Fruit fly (Drosophila melanogaster) whole organism, adult: ENCODE measurements around the gene AttD.

ENCODE experiments used
- CG11617 ChIP-seq: fragments of 200-800 bp; sonication (Bioruptor generic); optimal IDR thresholded peaks from 2 replicates; lab custom pipeline; 2017; ENCODE audit warnings: mild to moderate bottlenecking, missing biosample characterization, missing genetic modification reagents, missing genetic modification characterization
- CG12768 ChIP-seq: fragments of 200-800 bp; sonication (Bioruptor generic); optimal IDR thresholded peaks from 2 replicates; lab custom pipeline; 2017; ENCODE audit warnings: missing biosample characterization, missing genetic modification characterization, mild to moderate bottlenecking, moderate library complexity, missing genetic modification reagents
- CG14711 ChIP-seq: fragments of 200-800 bp; sonication (Bioruptor generic); optimal IDR thresholded peaks from 2 replicates; lab custom pipeline; 2018; ENCODE audit warnings: missing biosample characterization, mild to moderate bottlenecking, missing genetic modification characterization, moderate library complexity
- CG1620 ChIP-seq: fragments of 200-800 bp; sonication (Bioruptor generic); optimal IDR thresholded peaks from 2 replicates; lab custom pipeline; 2016; ENCODE audit warnings: missing biosample characterization, missing genetic modification characterization
- CG33017 ChIP-seq: fragments of 200-800 bp; sonication (Bioruptor generic); optimal IDR thresholded peaks from 2 replicates; lab custom pipeline; 2018; ENCODE audit warnings: missing biosample characterization, mild to moderate bottlenecking, missing genetic modification characterization, moderate library complexity
- CG5204 ChIP-seq: fragments of 200-800 bp; sonication (Bioruptor generic); optimal IDR thresholded peaks from 2 replicates; lab custom pipeline; 2016; ENCODE audit warnings: missing biosample characterization, missing genetic modification characterization
- CG7045 ChIP-seq: fragments of 200-800 bp; sonication (Bioruptor generic); optimal IDR thresholded peaks from 2 replicates; lab custom pipeline; 2017; ENCODE audit warnings: missing biosample characterization, mild to moderate bottlenecking, missing genetic modification characterization
- CG7101 ChIP-seq: fragments of 200-800 bp; sonication (Bioruptor generic); optimal IDR thresholded peaks from 2 replicates; lab custom pipeline; 2018; ENCODE audit warnings: missing biosample characterization, mild to moderate bottlenecking, missing genetic modification characterization, moderate library complexity
- Clk ChIP-seq: fragments of 200-800 bp; sonication (Bioruptor generic); optimal IDR thresholded peaks from 2 replicates; lab custom pipeline; 2017; ENCODE audit warnings: missing biosample characterization, missing genetic modification characterization
- Crg-1 ChIP-seq: fragments of 200-800 bp; sonication (Bioruptor generic); optimal IDR thresholded peaks from 2 replicates; lab custom pipeline; 2016; ENCODE audit warnings: missing biosample characterization, missing genetic modification characterization
- Hr96 ChIP-seq: fragments of 200-800 bp; sonication (Bioruptor generic); optimal IDR thresholded peaks from 2 replicates; lab custom pipeline; 2016; ENCODE audit warnings: missing biosample characterization, missing genetic modification characterization
- Mnt ChIP-seq: fragments of 200-800 bp; sonication (Bioruptor generic); optimal IDR thresholded peaks from 2 replicates; lab custom pipeline; 2016; ENCODE audit warnings: missing biosample characterization, mild to moderate bottlenecking, missing genetic modification characterization
- bab1 ChIP-seq: fragments of 200-800 bp; sonication (Bioruptor generic); optimal IDR thresholded peaks from 3 replicates; lab custom pipeline; 2019; ENCODE audit warnings: missing biosample characterization, mild to moderate bottlenecking, missing genetic modification characterization, moderate library complexity
- cic ChIP-seq: fragments of 200-800 bp; sonication (Bioruptor generic); optimal IDR thresholded peaks from 2 replicates; lab custom pipeline; 2017; ENCODE audit warnings: missing biosample characterization, mild to moderate bottlenecking, missing genetic modification characterization, moderate library complexity
- cnc ChIP-seq, 2 experiments: fragments of >200 bp; optimal IDR thresholded peaks; 2 replicates each; lab custom pipeline; 2017
- kay ChIP-seq: fragments of 200-800 bp; sonication (Bioruptor generic); peaks from one replicate; lab custom pipeline; 2016; ENCODE audit warnings: missing biosample characterization, missing genetic modification characterization, borderline replicate concordance
- ovo ChIP-seq: fragments of 200-800 bp; sonication (Bioruptor generic); optimal IDR thresholded peaks from 2 replicates; lab custom pipeline; 2016; ENCODE audit warnings: missing biosample characterization, missing genetic modification characterization
- pad ChIP-seq: fragments of 200-800 bp; sonication (Bioruptor generic); optimal IDR thresholded peaks from 3 replicates; lab custom pipeline; 2017; ENCODE audit warnings: missing biosample characterization, missing genetic modification characterization, mild to moderate bottlenecking, moderate library complexity, missing genetic modification reagents
- tj ChIP-seq: fragments of 200-800 bp; sonication (Bioruptor generic); optimal IDR thresholded peaks from 3 replicates; lab custom pipeline; 2017; ENCODE audit warnings: missing biosample characterization, mild to moderate bottlenecking, missing genetic modification characterization, moderate library complexity
- toe ChIP-seq: fragments of 200-800 bp; sonication (Bioruptor generic); optimal IDR thresholded peaks from 2 replicates; lab custom pipeline; 2016; ENCODE audit warnings: missing biosample characterization, missing genetic modification characterization

The AttD gene

dm6 chr3R:17619726-17620282 is 5.3 kb upstream of the AttD start:
- TF ChIP-seq CG33017: peak; percentile 22
- TF ChIP-seq CG11617 (GFP tag; lab: Kevin White, UChicago): no peak
- TF ChIP-seq kay (GFP tag; lab: Kevin White, UChicago): no peak
- no peak for TF ChIP-seq cic (GFP tag; lab: Kevin White, UChicago)
- TF ChIP-seq bab1 (GFP tag; lab: Kevin White, UChicago): peak; percentile 74
- no peak for TF ChIP-seq toe
- TF ChIP-seq tj: no peak
- no peak for TF ChIP-seq CG7101
- peak; percentile 5 for TF ChIP-seq ovo (GFP tag; lab: Kevin White, UChicago)
- no peak for TF ChIP-seq CG14711 (tag; lab: Kevin White, UChicago)
- TF ChIP-seq CG1620 (GFP tag; lab: Kevin White, UChicago): no peak
- no peak for TF ChIP-seq cnc (optimal IDR thresholded peaks at IDR 0.05; lab: Kevin White, UChicago)
- TF ChIP-seq CG7045 (GFP tag; lab: Kevin White, UChicago): no peak
- no peak for TF ChIP-seq Crg-1
- TF ChIP-seq Mnt (GFP tag; lab: Kevin White, UChicago): peak; percentile 6
- TF ChIP-seq pad: no peak
- TF ChIP-seq CG12768 (GFP tag; lab: Kevin White, UChicago): peak; percentile 30
- no peak for TF ChIP-seq Clk
- TF ChIP-seq Hr96: no peak
- TF ChIP-seq CG5204: no peak

dm6 chr3R:17622062-17622766 is 2.9 kb upstream of the AttD start, which contains the start of gene CG14323:
Gene CG14323 (minus strand): TSS chr3R:17622112.
- TF ChIP-seq CG12768 (GFP tag; lab: Kevin White, UChicago) (no peak), CG11617 (GFP tag; lab: Kevin White, UChicago) (no peak), bab1 (GFP tag; lab: Kevin White, UChicago) (peak; percentile 26)

- TF ChIP-seq CG33017 (no peak), bab1 (GFP tag; lab: Kevin White, UChicago) (no peak), cnc (optimal IDR thresholded peaks at IDR 0.05; lab: Kevin White, UChicago) (no peak), Mnt (GFP tag; lab: Kevin White, UChicago) (no peak), CG12768 (GFP tag; lab: Kevin White, UChicago) (no peak), Clk (no peak), Crg-1 (no peak), CG7101 (no peak), ovo (GFP tag; lab: Kevin White, UChicago) (no peak)
Observed at dm6 chr3R:17624549-17624948, 519 bp upstream of the AttD start.

dm6 chr3R:17626827-17627226 is 1.8 kb downstream of the AttD start, which contains the start of gene CG14325:
Gene CG14325 (plus strand): TSS chr3R:17627127.
- TF ChIP-seq tj: no peak
- no peak for TF ChIP-seq CG7045 (GFP tag; lab: Kevin White, UChicago)
- TF ChIP-seq Clk: no peak
- no peak for TF ChIP-seq ovo (GFP tag; lab: Kevin White, UChicago)
- no peak for TF ChIP-seq bab1 (GFP tag; lab: Kevin White, UChicago)
- TF ChIP-seq CG7101: no peak
- TF ChIP-seq toe: no peak
- no peak for TF ChIP-seq CG14711 (tag; lab: Kevin White, UChicago)

dm6 chr3R:17630417-17630816 is 5.3 kb downstream of the AttD start, which contains the start of gene CG43175:
Gene CG43175 (plus strand): TSS chr3R:17630717.
- no peak for TF ChIP-seq cic (GFP tag; lab: Kevin White, UChicago)
- no peak for TF ChIP-seq Clk
- TF ChIP-seq bab1 (GFP tag; lab: Kevin White, UChicago): no peak
- TF ChIP-seq CG5204: no peak
- no peak for TF ChIP-seq CG12768 (GFP tag; lab: Kevin White, UChicago)
- TF ChIP-seq CG11617 (GFP tag; lab: Kevin White, UChicago): no peak
- no peak for TF ChIP-seq kay (GFP tag; lab: Kevin White, UChicago)
- no peak for TF ChIP-seq Hr96
- no peak for TF ChIP-seq ovo (GFP tag; lab: Kevin White, UChicago)
- no peak for TF ChIP-seq CG14711 (tag; lab: Kevin White, UChicago)
- no peak for TF ChIP-seq cnc (optimal IDR thresholded peaks at IDR 0.05; lab: Kevin White, UChicago)
- TF ChIP-seq Crg-1: no peak
- TF ChIP-seq toe: no peak
- TF ChIP-seq tj: no peak
- TF ChIP-seq Mnt (GFP tag; lab: Kevin White, UChicago): no peak
- TF ChIP-seq CG7045 (GFP tag; lab: Kevin White, UChicago): no peak
- no peak for TF ChIP-seq CG7101
- TF ChIP-seq pad: no peak
- no peak for TF ChIP-seq CG33017

dm6 chr3R:17631176-17631865 is 6.3 kb downstream of the AttD start:
- TF ChIP-seq bab1 (GFP tag; lab: Kevin White, UChicago) (peak; percentile 40), ovo (GFP tag; lab: Kevin White, UChicago) (no peak), tj (peak; percentile 56), cnc (optimal IDR thresholded peaks at IDR 0.05; lab: Kevin White, UChicago) (no peak)
